Fruit fly (Drosophila melanogaster) whole organism, embryonic: ENCODE measurements around the gene Liprin-beta.
A peak's percentile ranks its signal among the peaks of the same experiment; 100 is the strongest.

Experiments
- Atf3 ChIP-seq: fragments of 200-800 bp; sonication (Bioruptor generic); optimal IDR thresholded peaks from 3 replicates; lab custom pipeline; 2016; ENCODE audit warnings: missing biosample characterization, missing genetic modification characterization
- Atf6 ChIP-seq: fragments of 200-800 bp; sonication (Bioruptor generic); IDR thresholded peaks from 2 replicates; pipeline ENCODE4 v1.3.6; 2022; ENCODE audit warnings: missing biosample characterization, missing genetic modification characterization
- Blimp-1 ChIP-seq: fragments of 200-800 bp; sonication (Bioruptor generic); optimal IDR thresholded peaks from 3 replicates; lab custom pipeline; 2018; ENCODE audit warnings: missing biosample characterization, missing genetic modification characterization, mild to moderate bottlenecking, moderate library complexity, missing genetic modification reagents
- CG10366 ChIP-seq: fragments of 200-800 bp; sonication (Bioruptor generic); IDR thresholded peaks from 2 replicates; pipeline ENCODE4 v1.3.6; 2022; ENCODE audit warnings: missing biosample characterization, missing genetic modification characterization
- CG11093 ChIP-seq: fragments of 200-800 bp; sonication (Bioruptor generic); IDR thresholded peaks from 3 replicates; pipeline ENCODE4 v1.3.6; 2022; ENCODE audit warnings: missing biosample characterization, missing genetic modification characterization
- CG12769 ChIP-seq: fragments of 200-800 bp; sonication (Bioruptor generic); optimal IDR thresholded peaks from 2 replicates; lab custom pipeline; 2019; ENCODE audit warnings: missing biosample characterization, mild to moderate bottlenecking, missing genetic modification characterization, moderate library complexity
- CG15479 ChIP-seq: fragments of 200-800 bp; sonication (Bioruptor generic); optimal IDR thresholded peaks from 3 replicates; lab custom pipeline; 2019; ENCODE audit warnings: missing biosample characterization, mild to moderate bottlenecking, missing genetic modification characterization, moderate library complexity
- CG1603 ChIP-seq: fragments of 200-800 bp; sonication (Bioruptor generic); optimal IDR thresholded peaks from 2 replicates; lab custom pipeline; 2019; ENCODE audit warnings: missing biosample characterization, mild to moderate bottlenecking, missing genetic modification characterization, moderate library complexity
- CG17612 ChIP-seq: fragments of 200-800 bp; sonication (Bioruptor generic); IDR thresholded peaks from 2 replicates; pipeline ENCODE4 v1.3.6; 2022; ENCODE audit warnings: missing biosample characterization, missing genetic modification characterization
- CG17802 ChIP-seq: fragments of 200-800 bp; sonication (Bioruptor generic); optimal IDR thresholded peaks from 2 replicates; lab custom pipeline; 2018; ENCODE audit warnings: missing biosample characterization, mild to moderate bottlenecking, missing genetic modification characterization, moderate library complexity
- CG18011 ChIP-seq: fragments of 200-800 bp; sonication (Bioruptor generic); optimal IDR thresholded peaks from 2 replicates; lab custom pipeline; 2017; ENCODE audit warnings: missing biosample characterization, missing genetic modification characterization, mild to moderate bottlenecking, moderate library complexity, missing genotype
- CG31441 ChIP-seq: fragments of 200-800 bp; sonication (Bioruptor generic); IDR thresholded peaks from 2 replicates; pipeline ENCODE4 v1.3.6; 2022; ENCODE audit warnings: missing biosample characterization, missing genetic modification characterization
- CG8290 ChIP-seq, 3 experiments: fragments of 200-800 bp; sonication (Bioruptor generic); optimal IDR thresholded peaks; 2 replicates each; lab custom pipeline; 2016 to 2019; ENCODE audit warnings: missing biosample characterization in 3 of 3, missing genetic modification characterization in 3 of 3, mild to moderate bottlenecking in 2 of 3, moderate library complexity in 1 of 3
- CG8388 ChIP-seq: fragments of 200-800 bp; sonication (Bioruptor generic); optimal IDR thresholded peaks from 2 replicates; lab custom pipeline; 2019; ENCODE audit warnings: missing biosample characterization, mild to moderate bottlenecking, missing genetic modification characterization, moderate library complexity
- CG9932 ChIP-seq: fragments of 200-800 bp; sonication (Bioruptor generic); IDR thresholded peaks from 2 replicates; pipeline ENCODE4 v1.3.6; 2022; ENCODE audit warnings: missing biosample characterization, missing genetic modification characterization
- CTCF ChIP-seq: fragments of 200-800 bp; sonication (Bioruptor generic); optimal IDR thresholded peaks from 2 replicates; lab custom pipeline; 2017; ENCODE audit warnings: missing biosample characterization, mild to moderate bottlenecking, missing genetic modification characterization, moderate library complexity
- Chrac-16 ChIP-seq: fragments of 200-800 bp; sonication (Bioruptor generic); optimal IDR thresholded peaks from 3 replicates; lab custom pipeline; 2016; ENCODE audit warnings: missing biosample characterization, missing genetic modification characterization
- D19A ChIP-seq: fragments of 200-800 bp; optimal IDR thresholded peaks from 3 replicates; lab custom pipeline; 2019; ENCODE audit warnings: missing biosample characterization, mild to moderate bottlenecking, missing genetic modification characterization, moderate library complexity
- Dll ChIP-seq: fragments of 200-800 bp; sonication (Bioruptor generic); IDR thresholded peaks from 4 replicates; pipeline ENCODE4 v1.3.6; 2022; ENCODE audit warnings: missing biosample characterization, missing genetic modification characterization; ENCODE audit not compliant: partially characterized antibody
- GATAe ChIP-seq: fragments of 200-800 bp; sonication (Bioruptor generic); conservative IDR thresholded peaks from 2 replicates; pipeline ENCODE4 v1.3.6; 2022; ENCODE audit warnings: missing biosample characterization, missing genetic modification characterization
- HLH54F ChIP-seq: fragments of 200-800 bp; sonication (Bioruptor generic); optimal IDR thresholded peaks from 3 replicates; lab custom pipeline; 2016; ENCODE audit warnings: missing biosample characterization, missing genetic modification characterization
- HLHmδ ChIP-seq: fragments of 200-800 bp; sonication (Bioruptor generic); optimal IDR thresholded peaks from 2 replicates; lab custom pipeline; 2018; ENCODE audit warnings: missing biosample characterization, mild to moderate bottlenecking, missing genetic modification characterization, moderate library complexity
- HmgZ ChIP-seq: fragments of 200-800 bp; sonication (Bioruptor generic); optimal IDR thresholded peaks from 2 replicates; lab custom pipeline; 2018; ENCODE audit warnings: missing biosample characterization, mild to moderate bottlenecking, missing genetic modification characterization
- Oaz ChIP-seq: fragments of 200-800 bp; sonication (Bioruptor generic); IDR thresholded peaks from 2 replicates; pipeline ENCODE4 v1.3.6; 2022; ENCODE audit warnings: missing biosample characterization, missing genetic modification characterization
- Sin3A ChIP-seq: fragments of >200 bp; optimal IDR thresholded peaks from 2 replicates; lab custom pipeline; 2018
- amos ChIP-seq: fragments of 200-800 bp; sonication (Bioruptor generic); IDR thresholded peaks from 2 replicates; pipeline ENCODE4 v1.3.6; 2022; ENCODE audit warnings: missing biosample characterization, missing genetic modification characterization; ENCODE audit not compliant: partially characterized antibody
- ase ChIP-seq: fragments of 200-800 bp; sonication (Bioruptor generic); IDR thresholded peaks from 3 replicates; pipeline ENCODE4 v1.3.6; 2022; ENCODE audit warnings: missing biosample characterization, missing genetic modification characterization
- az2 ChIP-seq: fragments of 200-800 bp; sonication (Bioruptor generic); optimal IDR thresholded peaks from 3 replicates; lab custom pipeline; 2016; ENCODE audit warnings: missing biosample characterization, missing genetic modification characterization
- br ChIP-seq: fragments of >200 bp; optimal IDR thresholded peaks from 2 replicates; lab custom pipeline; 2017
- corto ChIP-seq: fragments of 200-800 bp; sonication (Bioruptor generic); optimal IDR thresholded peaks from 2 replicates; lab custom pipeline; 2016; ENCODE audit warnings: missing biosample characterization, mild to moderate bottlenecking, missing genetic modification characterization, moderate library complexity
- crp ChIP-seq, 2 experiments: fragments of 200-800 bp; sonication (Bioruptor generic); optimal IDR thresholded peaks; 2 replicates in 1 of 2; 3 replicates in 1 of 2; lab custom pipeline; 2017; ENCODE audit warnings: missing biosample characterization in 2 of 2, missing genetic modification characterization in 2 of 2, mild to moderate bottlenecking in 1 of 2, moderate library complexity in 1 of 2
- dysf ChIP-seq: fragments of 200-800 bp; sonication (Bioruptor generic); IDR thresholded peaks from 3 replicates; pipeline ENCODE4 v1.3.6; 2022; ENCODE audit warnings: missing biosample characterization, missing genetic modification characterization
- esg ChIP-seq: fragments of 200-800 bp; sonication (Bioruptor generic); conservative IDR thresholded peaks from 2 replicates; pipeline ENCODE4 v1.3.6; 2022; ENCODE audit warnings: missing biosample characterization, missing genetic modification characterization
- fd64A ChIP-seq: fragments of 200-800 bp; sonication (Bioruptor generic); optimal IDR thresholded peaks from 3 replicates; lab custom pipeline; 2018; ENCODE audit warnings: missing biosample characterization, mild to moderate bottlenecking, missing genetic modification characterization
- gce ChIP-seq: fragments of 200-800 bp; sonication (Bioruptor generic); IDR thresholded peaks from 3 replicates; pipeline ENCODE4 v1.3.6; 2022; ENCODE audit warnings: missing biosample characterization, missing genetic modification characterization
- gsb-n ChIP-seq: fragments of 200-800 bp; sonication (Bioruptor generic); optimal IDR thresholded peaks from 3 replicates; lab custom pipeline; 2018; ENCODE audit warnings: missing biosample characterization, mild to moderate bottlenecking, missing genetic modification characterization
- her ChIP-seq: fragments of 200-800 bp; sonication (Bioruptor generic); optimal IDR thresholded peaks from 2 replicates; lab custom pipeline; 2016; ENCODE audit warnings: missing biosample characterization, missing genetic modification characterization
- inv ChIP-seq: fragments of 200-800 bp; sonication (Bioruptor generic); IDR thresholded peaks from 2 replicates; pipeline ENCODE4 v1.3.6; 2022; ENCODE audit warnings: missing biosample characterization, missing genetic modification characterization; ENCODE audit not compliant: partially characterized antibody
- jing ChIP-seq: fragments of 200-800 bp; sonication (Bioruptor generic); optimal IDR thresholded peaks from 2 replicates; lab custom pipeline; 2018; ENCODE audit warnings: missing biosample characterization, mild to moderate bottlenecking, missing genetic modification characterization
- jumu ChIP-seq: fragments of 200-800 bp; sonication (Bioruptor generic); optimal IDR thresholded peaks from 3 replicates; lab custom pipeline; 2016; ENCODE audit warnings: missing biosample characterization, missing genetic modification characterization
- klu ChIP-seq: fragments of 200-800 bp; sonication (Bioruptor generic); IDR thresholded peaks from 2 replicates; pipeline ENCODE4 v1.3.6; 2022; ENCODE audit warnings: missing biosample characterization, missing genetic modification characterization
- oc ChIP-seq: fragments of 200-800 bp; sonication (Bioruptor generic); optimal IDR thresholded peaks from 2 replicates; lab custom pipeline; 2018; ENCODE audit warnings: missing biosample characterization, mild to moderate bottlenecking, missing genetic modification characterization, moderate library complexity
- org-1 ChIP-seq: fragments of 200-800 bp; sonication (Bioruptor generic); optimal IDR thresholded peaks from 2 replicates; lab custom pipeline; 2017; ENCODE audit warnings: missing biosample characterization, missing genetic modification characterization
- pita ChIP-seq: fragments of 200-800 bp; sonication (Bioruptor generic); optimal IDR thresholded peaks from 2 replicates; lab custom pipeline; 2017; ENCODE audit warnings: missing biosample characterization, mild to moderate bottlenecking, missing genetic modification characterization
- prd ChIP-seq, 3 experiments: fragments of >200 bp in 2 of 3; fragments of 200-800 bp in 1 of 3; sonication (Bioruptor generic) in 1 of 3; optimal IDR thresholded peaks in 2 of 3; IDR thresholded peaks in 1 of 3; 2 replicates in 2 of 3; 3 replicates in 1 of 3; pipeline versions ENCODE4 v1.3.6 to Lab custom; 2017 to 2022; ENCODE audit warnings: missing biosample characterization in 1 of 3, missing genetic modification characterization in 1 of 3
- row ChIP-seq: fragments of 200-800 bp; sonication (Bioruptor generic); IDR thresholded peaks from 3 replicates; pipeline ENCODE4 v1.3.6; 2022; ENCODE audit warnings: missing biosample characterization, missing genetic modification characterization
- run ChIP-seq: fragments of 200-800 bp; sonication (Bioruptor generic); optimal IDR thresholded peaks from 3 replicates; lab custom pipeline; 2018; ENCODE audit warnings: missing biosample characterization, mild to moderate bottlenecking, missing genetic modification characterization
- ssp ChIP-seq: fragments of 200-800 bp; sonication (Bioruptor generic); IDR thresholded peaks from 2 replicates; pipeline ENCODE4 v1.3.6; 2022; ENCODE audit warnings: missing biosample characterization, missing genetic modification characterization
- tup ChIP-seq: fragments of 200-800 bp; sonication (Bioruptor generic); optimal IDR thresholded peaks from 2 replicates; lab custom pipeline; 2016; ENCODE audit warnings: missing biosample characterization, mild to moderate bottlenecking, missing genetic modification characterization, moderate library complexity
- unc-4 ChIP-seq: fragments of 200-800 bp; sonication (Bioruptor generic); IDR thresholded peaks from 2 replicates; pipeline ENCODE4 v1.3.6; 2022; ENCODE audit warnings: missing biosample characterization, missing genetic modification characterization; ENCODE audit not compliant: partially characterized antibody
- wor ChIP-seq: fragments of 200-800 bp; sonication (Bioruptor generic); IDR thresholded peaks from 2 replicates; pipeline ENCODE4 v1.3.6; 2022; ENCODE audit warnings: missing biosample characterization, missing genetic modification characterization

Gene Liprin-beta

DNA sequence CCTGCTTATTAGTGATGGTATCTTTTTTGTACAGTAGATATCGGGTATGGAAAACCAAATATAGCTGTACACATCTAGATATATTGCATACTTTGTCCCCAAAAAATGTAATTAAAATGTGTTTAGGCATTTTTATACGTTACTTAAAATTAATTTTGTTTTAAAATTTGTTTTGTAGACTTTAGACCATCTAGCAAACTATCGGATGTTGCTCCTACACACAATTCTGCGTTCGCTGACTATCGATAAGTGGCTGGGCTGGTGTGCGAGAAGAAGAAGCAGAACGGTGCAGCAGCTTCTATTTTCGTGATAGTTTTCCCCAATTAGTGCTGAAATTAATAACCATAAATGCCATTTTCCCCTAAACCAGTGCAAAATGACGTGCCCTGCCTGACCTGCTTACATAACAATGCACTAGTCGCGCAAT is at the start of gene Liprin-beta, which contains the start of gene Vps36 (continued):
- TF ChIP-seq prd (optimal IDR thresholded peaks at IDR 0.05; lab: Kevin White, UChicago), result no peak
- TF ChIP-seq prd (GFP tag; IDR thresholded peaks at IDR 0.05; lab: Robert Waterston, UW), result peak; percentile 96
- peak; percentile 97 for TF ChIP-seq CG9932 (GFP tag; lab: Robert Waterston, UW)
- peak; percentile 99 for TF ChIP-seq Dll
- peak in 1 of 2 experiments; percentile 56 for TF ChIP-seq crp (GFP tag; optimal IDR thresholded peaks at IDR 0.05; lab: Kevin White, UChicago)
- TF ChIP-seq CG17612 (GFP tag; lab: Robert Waterston, UW), result peak; percentile 65
- peak; percentile 67 for TF ChIP-seq CG17802
- TF ChIP-seq wor, result peak; percentile 84
- TF ChIP-seq amos (GFP tag; lab: Robert Waterston, UW), result peak; percentile 91
- peak; percentile 85 for TF ChIP-seq Oaz
- TF ChIP-seq CTCF (GFP tag; lab: Kevin White, UChicago), result no peak
- peak; percentile 87 for TF ChIP-seq esg
- peak; percentile 80 for TF ChIP-seq klu
- TF ChIP-seq CG15479 (GFP tag; lab: Kevin White, UChicago), result peak; percentile 2
- TF ChIP-seq Atf3 (GFP tag; lab: Kevin White, UChicago), result peak; percentile 86
- TF ChIP-seq org-1 (GFP tag; lab: Kevin White, UChicago), result peak; percentile 5
- TF ChIP-seq CG10366, result peak; percentile 90
- TF ChIP-seq br, result no peak
- TF ChIP-seq Chrac-16 (GFP tag; lab: Kevin White, UChicago), result peak; percentile 94
- TF ChIP-seq CG8290 (GFP tag; optimal IDR thresholded peaks at IDR 0.05; lab: Kevin White, UChicago), result no peak
- peak in 1 of 2 experiments; percentile 22 for TF ChIP-seq CG8290 (tag; optimal IDR thresholded peaks at IDR 0.05; lab: Kevin White, UChicago)
- TF ChIP-seq az2 (GFP tag; lab: Kevin White, UChicago), result peak; percentile 89
- peak; percentile 83 for TF ChIP-seq ase (GFP tag; lab: Robert Waterston, UW)
- peak; percentile 94 for TF ChIP-seq HLH54F (GFP tag; lab: Kevin White, UChicago)
- peak; percentile 26 for TF ChIP-seq corto (GFP tag; lab: Kevin White, UChicago)
- peak; percentile 54 for TF ChIP-seq jing (GFP tag; lab: Kevin White, UChicago)
- peak; percentile 93 for TF ChIP-seq HmgZ (tag; lab: Kevin White, UChicago)
- no peak for TF ChIP-seq gsb-n
- TF ChIP-seq tup (GFP tag; lab: Kevin White, UChicago), result peak; percentile 59
- peak; percentile 92 for TF ChIP-seq jumu (GFP tag; lab: Kevin White, UChicago)
- TF ChIP-seq Blimp-1 (GFP tag; lab: Kevin White, UChicago), result no peak
- peak; percentile 77 for TF ChIP-seq CG8388 (GFP tag; lab: Kevin White, UChicago)
- TF ChIP-seq run (tag; lab: Kevin White, UChicago), result peak; percentile 47
- no peak for TF ChIP-seq fd64A (GFP tag; lab: Kevin White, UChicago)
- TF ChIP-seq pita, result no peak
- peak; percentile 61; the same call in 1 of the 2 replicates for TF ChIP-seq GATAe
- peak; percentile 98 for TF ChIP-seq row (GFP tag; lab: Robert Waterston, UW)
- TF ChIP-seq CG18011, result peak; percentile 75
- TF ChIP-seq CG11093, result peak; percentile 87
- TF ChIP-seq Atf6 (GFP tag; lab: Robert Waterston, UW), result peak; percentile 81
- TF ChIP-seq CG1603 (tag; lab: Kevin White, UChicago), result no peak
- TF ChIP-seq CG31441, result no peak
- TF ChIP-seq HLHmδ (GFP tag; lab: Kevin White, UChicago), result no peak
- no peak for TF ChIP-seq D19A (tag; lab: Kevin White, UChicago)
- peak; percentile 96 for TF ChIP-seq unc-4 (GFP tag; lab: Robert Waterston, UW)
- peak; percentile 85 for TF ChIP-seq ssp (GFP tag; lab: Robert Waterston, UW)
- peak; percentile 81 for TF ChIP-seq her (GFP tag; lab: Kevin White, UChicago)
- peak; percentile 95 for TF ChIP-seq Sin3A (lab: Kevin White, UChicago)
- TF ChIP-seq CG12769 (tag; lab: Kevin White, UChicago), result no peak
- TF ChIP-seq gce, result no peak
- peak; percentile 97 for TF ChIP-seq inv (GFP tag; lab: Robert Waterston, UW)
- TF ChIP-seq dysf (GFP tag; lab: Robert Waterston, UW), result peak; percentile 89
- no peak for TF ChIP-seq oc (tag; lab: Kevin White, UChicago)
